Fruit fly (Drosophila melanogaster) S2 (cell line): ENCODE data around the gene CG9922.

Experiments used
- CG8478 ChIP-seq: fragments of >200 bp; optimal IDR thresholded peaks from 2 replicates; lab custom pipeline; 2018
- CTCF ChIP-seq, 2 experiments: fragments of >200 bp; optimal IDR thresholded peaks; 2 replicates each; lab custom pipeline; 2018

CG9922 gene

dm6 chr3R:14059703-14060300, 23.6 kb upstream of the CG9922 start:
- TF ChIP-seq CTCF (optimal IDR thresholded peaks at IDR 0.05; lab: Kevin White, UChicago): no peak
- TF ChIP-seq CG8478 (lab: Kevin White, UChicago): no peak

- TF ChIP-seq CG8478 (lab: Kevin White, UChicago): no peak
- no peak for TF ChIP-seq CTCF (optimal IDR thresholded peaks at IDR 0.05; lab: Kevin White, UChicago)
Observed at dm6 chr3R:14058531-14059431, 22.6 kb upstream of the CG9922 start.

DNA sequence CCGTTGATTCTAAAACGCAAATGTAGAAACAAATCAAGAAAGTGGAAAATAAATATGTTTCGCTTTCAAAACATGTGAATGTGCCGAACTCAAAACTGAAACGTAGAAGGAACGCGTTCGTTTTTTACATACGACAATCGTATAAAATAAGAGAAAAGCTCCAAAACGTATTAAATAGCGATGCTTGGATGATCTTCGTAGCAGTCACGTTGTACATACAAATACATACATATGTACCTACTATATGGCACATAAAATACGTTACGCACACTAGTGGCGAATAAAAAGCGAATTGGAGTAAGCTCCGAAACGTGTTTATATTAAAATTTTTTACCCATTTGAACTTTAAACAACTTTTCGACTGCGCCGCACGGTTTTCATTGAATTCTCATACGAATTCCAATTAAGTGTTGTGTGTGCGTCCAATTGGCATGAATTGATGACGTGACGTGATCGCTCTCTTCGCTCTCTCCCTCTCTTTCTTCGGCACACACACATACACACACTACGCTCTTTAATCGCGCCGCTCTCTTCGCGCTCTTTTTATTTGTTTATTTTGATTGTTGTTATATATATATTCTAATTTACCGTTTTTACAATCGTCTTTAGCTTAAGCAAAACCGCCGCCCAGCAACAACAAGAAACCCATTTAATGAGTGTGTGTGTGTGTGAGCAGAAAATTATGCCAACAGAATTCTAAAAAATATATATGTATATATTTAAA, 21.1 kb upstream of the CG9922 start:
- TF ChIP-seq CTCF (optimal IDR thresholded peaks at IDR 0.05; lab: Kevin White, UChicago): no peak
- no peak for TF ChIP-seq CG8478 (lab: Kevin White, UChicago)

DNA sequence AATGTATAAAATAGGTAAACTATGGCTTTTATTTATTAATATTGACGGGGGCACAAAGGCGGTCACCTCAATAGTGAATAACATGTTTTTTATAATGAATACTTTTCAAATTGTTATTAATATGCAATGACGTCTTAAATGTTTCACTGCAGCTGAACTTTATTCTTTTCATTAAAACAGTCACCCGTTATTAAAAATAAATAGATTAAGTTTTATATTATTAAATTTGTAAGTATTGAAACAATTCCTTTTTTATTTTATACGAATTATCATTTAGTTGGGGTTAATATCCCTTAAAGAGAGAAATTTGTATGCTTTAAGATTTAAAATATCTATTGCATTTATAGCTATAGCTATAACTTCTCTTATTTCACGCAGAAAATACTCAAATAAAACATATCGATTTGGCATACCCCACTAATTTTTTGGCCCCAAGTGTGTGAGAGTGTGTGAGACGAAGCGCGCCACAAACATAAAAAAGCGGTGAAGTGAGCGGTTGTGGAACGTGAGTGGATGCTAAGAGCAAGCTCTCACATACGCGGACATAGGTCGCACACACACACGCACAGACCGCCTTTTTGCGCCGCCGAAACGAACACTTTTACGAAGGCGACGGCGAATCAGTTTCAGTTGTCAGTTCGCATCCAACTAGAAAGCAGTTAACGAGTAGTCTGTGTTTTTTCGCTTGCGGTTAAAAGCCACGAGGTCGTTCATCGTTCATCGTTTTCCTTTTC, 20.3 kb upstream of the CG9922 start, which contains the start of gene foxo:
foxo (plus strand) TSS at position 626 of the 734 bp plus-strand sequence.
- TF ChIP-seq CG8478 (lab: Kevin White, UChicago) (no peak), CTCF (optimal IDR thresholded peaks at IDR 0.05; lab: Kevin White, UChicago) (no peak)

DNA sequence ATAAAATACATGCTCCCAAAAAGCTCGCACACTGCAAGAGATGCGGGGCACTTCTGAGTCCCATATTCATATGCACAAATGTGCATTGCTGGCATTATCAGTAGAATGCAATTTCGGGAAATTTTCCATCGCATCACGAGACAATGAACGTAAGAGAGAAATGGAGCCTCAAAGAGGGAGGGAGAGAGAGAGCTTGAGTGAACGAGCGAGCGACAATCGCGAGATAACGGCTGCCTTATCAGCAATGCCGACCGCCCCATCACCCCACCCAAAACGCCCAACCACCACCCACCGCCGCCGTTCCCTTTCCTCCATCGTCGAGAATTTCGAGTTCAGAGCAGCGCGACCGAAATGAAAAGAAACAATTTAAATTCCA, 19.7 kb upstream of the CG9922 start:
- TF ChIP-seq CTCF (optimal IDR thresholded peaks at IDR 0.05; lab: Kevin White, UChicago): no peak
- no peak for TF ChIP-seq CG8478 (lab: Kevin White, UChicago)

DNA sequence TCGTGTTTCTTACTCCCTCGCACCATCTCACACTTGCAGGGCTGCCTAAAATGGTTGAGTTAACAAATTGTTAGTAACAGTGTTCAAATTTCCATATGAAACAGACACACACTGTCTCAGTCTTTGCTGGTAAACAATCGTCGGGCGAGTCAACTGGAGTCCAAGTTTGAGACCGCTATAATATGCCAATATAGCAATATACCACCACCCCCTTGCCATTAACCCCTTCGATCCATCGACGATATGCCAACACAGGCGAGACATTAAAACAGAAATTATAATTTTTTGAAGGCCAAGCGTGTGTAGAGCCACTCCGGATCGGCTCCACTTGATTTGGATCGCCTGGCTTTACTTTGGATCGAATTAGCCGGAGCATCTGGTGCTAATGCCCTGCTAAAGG, 17.9 kb upstream of the CG9922 start:
- TF ChIP-seq CG8478 (lab: Kevin White, UChicago) (no peak), CTCF (optimal IDR thresholded peaks at IDR 0.05; lab: Kevin White, UChicago) (no peak)

- no peak for TF ChIP-seq CG8478 (lab: Kevin White, UChicago)
- no peak for TF ChIP-seq CTCF (optimal IDR thresholded peaks at IDR 0.05; lab: Kevin White, UChicago)
Observed at dm6 chr3R:14053037-14053808, 17.0 kb upstream of the CG9922 start.

dm6 chr3R:14052182-14053036, 16.2 kb upstream of the CG9922 start:
- TF ChIP-seq CG8478 (lab: Kevin White, UChicago) (no peak), CTCF (optimal IDR thresholded peaks at IDR 0.05; lab: Kevin White, UChicago) (no peak)

- TF ChIP-seq CG8478 (lab: Kevin White, UChicago) (no peak), CTCF (optimal IDR thresholded peaks at IDR 0.05; lab: Kevin White, UChicago) (no peak)
Observed at dm6 chr3R:14051391-14051852, 15.2 kb upstream of the CG9922 start.

DNA sequence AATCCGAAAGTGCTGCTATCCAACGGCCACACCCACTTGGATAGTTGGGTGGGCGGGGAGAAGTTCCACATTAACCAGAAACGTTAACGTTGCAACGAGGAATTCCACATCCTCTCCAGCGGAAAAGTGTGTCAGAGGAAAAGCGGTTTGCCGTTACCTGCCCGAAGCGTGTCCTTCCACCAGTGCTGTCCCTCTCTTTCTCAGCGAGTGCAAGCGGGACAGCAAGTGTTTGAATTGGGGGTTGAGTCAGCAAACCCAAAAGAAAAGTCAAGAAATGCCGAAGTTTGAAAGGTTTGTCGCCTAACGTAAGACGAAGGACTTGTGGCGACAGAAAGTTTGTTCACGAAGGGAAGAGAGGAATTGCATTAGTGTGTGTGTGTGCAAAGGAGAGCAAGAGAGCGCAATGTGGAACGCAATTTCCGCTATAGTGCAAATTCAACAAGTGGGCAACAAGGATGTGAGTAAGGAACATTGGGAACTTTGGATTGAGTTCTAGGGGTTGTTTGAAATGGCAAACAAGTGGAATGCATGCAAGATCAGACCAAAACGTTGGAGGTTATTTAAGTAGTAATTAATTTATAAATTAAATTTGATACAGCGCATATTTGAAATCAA, 14.5 kb upstream of the CG9922 start:
- TF ChIP-seq CTCF (optimal IDR thresholded peaks at IDR 0.05; lab: Kevin White, UChicago): no peak
- TF ChIP-seq CG8478 (lab: Kevin White, UChicago): no peak

DNA sequence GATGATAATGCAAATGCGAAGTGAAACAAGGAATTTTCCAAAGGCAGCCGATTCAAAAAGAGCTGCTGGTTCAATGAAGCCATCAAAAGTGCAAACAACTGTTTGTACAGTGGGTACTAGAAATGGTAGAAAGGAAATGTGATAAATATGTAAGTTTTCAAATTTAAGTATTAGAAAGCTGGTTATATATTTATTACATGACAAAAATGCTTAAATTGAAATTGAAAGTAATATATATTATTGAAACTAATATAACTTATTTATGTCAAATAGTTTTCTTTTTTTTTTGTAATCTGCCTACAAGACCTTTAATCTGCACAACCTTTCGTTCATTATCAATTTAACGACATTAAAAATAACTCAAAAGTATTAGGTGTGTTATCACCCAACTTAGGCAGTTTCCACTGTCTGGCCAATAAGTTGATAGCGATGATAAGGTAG, 12.5 kb upstream of the CG9922 start:
- no peak for TF ChIP-seq CTCF (optimal IDR thresholded peaks at IDR 0.05; lab: Kevin White, UChicago)
- no peak for TF ChIP-seq CG8478 (lab: Kevin White, UChicago)

DNA sequence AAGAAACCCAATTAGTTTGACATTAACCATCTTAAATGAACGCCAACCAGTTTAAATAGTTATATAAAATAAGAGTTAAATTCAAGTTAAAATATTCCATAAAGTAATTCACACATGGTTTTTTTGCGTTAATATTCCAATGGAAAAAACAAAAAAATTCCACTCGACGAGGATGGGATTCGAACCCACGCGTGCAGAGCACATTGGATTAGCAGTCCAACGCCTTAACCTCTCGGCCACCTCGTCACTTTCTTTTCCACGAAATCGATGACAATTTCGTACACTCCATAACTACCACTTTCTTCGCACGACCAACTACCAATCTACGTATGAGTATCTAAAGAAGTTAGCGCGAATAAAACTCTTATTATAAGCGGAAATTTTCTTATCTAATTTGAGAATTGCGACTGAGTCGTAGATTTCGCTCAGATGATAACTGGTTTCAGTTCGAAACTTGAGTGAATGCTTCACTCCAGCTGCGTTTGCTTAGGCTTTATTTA, 8.2 kb upstream of the CG9922 start:
- no peak for TF ChIP-seq CTCF (optimal IDR thresholded peaks at IDR 0.05; lab: Kevin White, UChicago)
- no peak for TF ChIP-seq CG8478 (lab: Kevin White, UChicago)
